Fruit fly (Drosophila melanogaster) whole organism, wandering third instar larva: ENCODE measurements around the gene Rab14.
A peak's percentile ranks its signal among the peaks of the same experiment; 100 is the strongest.

Experiments
- CG32264 ChIP-seq: fragments of 200-800 bp; sonication (Bioruptor generic); optimal IDR thresholded peaks from 2 replicates; lab custom pipeline; 2016; ENCODE audit warnings: missing biosample characterization, missing genetic modification characterization
- Dfd ChIP-seq: fragments of >200 bp; optimal IDR thresholded peaks from 2 replicates; lab custom pipeline; 2017; ENCODE audit warnings: missing biosample characterization, missing genetic modification characterization
- Dif ChIP-seq: fragments of 200-275, 200-300 bp; sonication (Bioruptor generic); optimal IDR thresholded peaks from 2 replicates; lab custom pipeline; 2018; ENCODE audit warnings: missing biosample characterization, missing genetic modification characterization; ENCODE audit not compliant: partially characterized antibody
- HLH106 ChIP-seq: fragments of 200-800 bp; optimal IDR thresholded peaks from 3 replicates; lab custom pipeline; 2019; ENCODE audit warnings: missing biosample characterization, mild to moderate bottlenecking, missing genetic modification characterization, moderate library complexity
- Hnf4 ChIP-seq: fragments of 200-800 bp; sonication (Bioruptor generic); optimal IDR thresholded peaks from 2 replicates; lab custom pipeline; 2016; ENCODE audit warnings: missing biosample characterization, mild to moderate bottlenecking, missing genetic modification characterization
- Hr78 ChIP-seq: fragments of >200 bp; optimal IDR thresholded peaks from 2 replicates; lab custom pipeline; 2017; ENCODE audit warnings: missing biosample characterization, missing genetic modification characterization
- Hr83 ChIP-seq: fragments of 200-300 bp; sonication (Bioruptor generic); optimal IDR thresholded peaks from 2 replicates; lab custom pipeline; 2016; ENCODE audit warnings: missing biosample characterization, mild to moderate bottlenecking, missing genetic modification characterization, moderate library complexity; ENCODE audit not compliant: poor library complexity, severe bottlenecking
- Jra ChIP-seq: sonication (Bioruptor generic); optimal IDR thresholded peaks from 2 replicates; lab custom pipeline; 2016; ENCODE audit warnings: missing biosample characterization, missing genetic modification characterization
- Mio ChIP-seq: sonication (Bioruptor generic); optimal IDR thresholded peaks from 2 replicates; lab custom pipeline; 2016; ENCODE audit warnings: missing biosample characterization, missing genetic modification characterization
- Myc ChIP-seq: fragments of >200 bp; optimal IDR thresholded peaks from 2 replicates; lab custom pipeline; 2017
- N ChIP-seq: fragments of >200 bp; optimal IDR thresholded peaks from 2 replicates; lab custom pipeline; 2018; ENCODE audit warnings: missing biosample characterization, missing external identifiers, missing genetic modification characterization
- OdsH ChIP-seq: fragments of 200-800 bp; sonication (Bioruptor generic); optimal IDR thresholded peaks from 2 replicates; lab custom pipeline; 2016; ENCODE audit warnings: missing biosample characterization, mild to moderate bottlenecking, missing genetic modification characterization
- Rel ChIP-seq, 2 experiments: fragments of 200-800 bp; sonication (Bioruptor generic) in 1 of 2; optimal IDR thresholded peaks; 2 replicates in 1 of 2; 3 replicates in 1 of 2; lab custom pipeline; 2016 to 2019; ENCODE audit warnings: mild to moderate bottlenecking in 2 of 2, missing biosample characterization in 2 of 2, missing genetic modification characterization in 2 of 2, moderate library complexity in 1 of 2
- Vsx2 ChIP-seq: fragments of 200-300, 225-300 bp; sonication (Bioruptor generic); optimal IDR thresholded peaks from 2 replicates; lab custom pipeline; 2018; ENCODE audit warnings: missing biosample characterization, missing genetic modification characterization; ENCODE audit not compliant: partially characterized antibody
- br ChIP-seq: fragments of 200-800 bp; sonication (Bioruptor generic); optimal IDR thresholded peaks from 2 replicates; lab custom pipeline; 2016; ENCODE audit warnings: missing biosample characterization, missing genetic modification characterization
- brk ChIP-seq: fragments of 200-800 bp; sonication (Bioruptor generic); optimal IDR thresholded peaks from 2 replicates; lab custom pipeline; 2016; ENCODE audit warnings: missing biosample characterization, mild to moderate bottlenecking, missing genetic modification characterization
- dl ChIP-seq, 2 experiments: fragments of 175-275, 200-275 bp in 1 of 2; fragments of 200-275 bp in 1 of 2; sonication (Bioruptor generic); optimal IDR thresholded peaks; lab custom pipeline; 2018; ENCODE audit warnings: mild to moderate bottlenecking in 2 of 2, missing biosample characterization in 2 of 2, missing genetic modification characterization in 2 of 2, moderate library complexity in 2 of 2; ENCODE audit not compliant: partially characterized antibody in 2 of 2, insufficient read depth in 1 of 2
- dmrt93B ChIP-seq: fragments of 200-800 bp; sonication (Bioruptor generic); optimal IDR thresholded peaks from 2 replicates; lab custom pipeline; 2018; ENCODE audit warnings: missing biosample characterization, mild to moderate bottlenecking, missing genetic modification characterization
- dsf ChIP-seq: sonication (Bioruptor generic); optimal IDR thresholded peaks from 2 replicates; lab custom pipeline; 2016; ENCODE audit warnings: missing biosample characterization, missing genetic modification characterization, borderline replicate concordance
- ey ChIP-seq: fragments of 200-800 bp; sonication (Bioruptor generic); optimal IDR thresholded peaks from 2 replicates; lab custom pipeline; 2016; ENCODE audit warnings: missing biosample characterization, missing genetic modification characterization
- foxo ChIP-seq, 2 experiments: fragments of 200-800 bp; sonication (Bioruptor generic); optimal IDR thresholded peaks; 2 replicates in 1 of 2; 3 replicates in 1 of 2; lab custom pipeline; 2016 to 2017; ENCODE audit warnings: missing biosample characterization in 2 of 2, missing genetic modification characterization in 2 of 2
- fru ChIP-seq: fragments of 200-800 bp; sonication (Bioruptor generic); optimal IDR thresholded peaks from 3 replicates; lab custom pipeline; 2016; ENCODE audit warnings: missing biosample characterization, mild to moderate bottlenecking, missing genetic modification characterization
- h ChIP-seq: fragments of 200-800 bp; sonication (Bioruptor generic); optimal IDR thresholded peaks from 3 replicates; lab custom pipeline; 2016; ENCODE audit warnings: missing biosample characterization, mild to moderate bottlenecking, missing genetic modification characterization
- jim ChIP-seq: fragments of 175-275, 200-325 bp; sonication (Bioruptor generic); optimal IDR thresholded peaks from 2 replicates; lab custom pipeline; 2016; ENCODE audit warnings: missing biosample characterization, mild to moderate bottlenecking, missing genetic modification characterization
- psq ChIP-seq: fragments of 200-800 bp; sonication (Bioruptor generic); optimal IDR thresholded peaks from 3 replicates; lab custom pipeline; 2017; ENCODE audit warnings: missing biosample characterization, mild to moderate bottlenecking, missing genetic modification characterization, moderate library complexity
- rgr ChIP-seq: fragments of 200-800 bp; sonication (Bioruptor generic); optimal IDR thresholded peaks from 3 replicates; lab custom pipeline; 2016; ENCODE audit warnings: missing biosample characterization, mild to moderate bottlenecking, missing genetic modification characterization
- sv ChIP-seq: fragments of 200-800 bp; sonication (Bioruptor generic); optimal IDR thresholded peaks from 3 replicates; lab custom pipeline; 2016; ENCODE audit warnings: missing biosample characterization, missing genetic modification characterization
- tai ChIP-seq: sonication (Bioruptor generic); optimal IDR thresholded peaks from 2 replicates; lab custom pipeline; 2016; ENCODE audit warnings: missing biosample characterization, missing genetic modification characterization
- woc ChIP-seq: sonication (Bioruptor generic); optimal IDR thresholded peaks from 2 replicates; lab custom pipeline; 2016; ENCODE audit warnings: missing biosample characterization, mild to moderate bottlenecking, missing genetic modification characterization

Gene Rab14

dm6 chr2L:14395065-14395439 is 40.1 kb downstream of the Rab14 start:
- no peak for TF ChIP-seq woc (GFP tag; lab: Kevin White, UChicago)
- no peak for TF ChIP-seq Myc
- no peak for TF ChIP-seq br (GFP tag; lab: Kevin White, UChicago)

- no peak for TF ChIP-seq dmrt93B (GFP tag; lab: Kevin White, UChicago)
- no peak for TF ChIP-seq Hnf4 (GFP tag; lab: Kevin White, UChicago)
- no peak for TF ChIP-seq brk
- TF ChIP-seq OdsH: no peak
- TF ChIP-seq h (GFP tag; lab: Kevin White, UChicago): no peak
- TF ChIP-seq ey (GFP tag; lab: Kevin White, UChicago): no peak
- no peak for TF ChIP-seq Rel (GFP tag; optimal IDR thresholded peaks at IDR 0.05; lab: Kevin White, UChicago)
- no peak for TF ChIP-seq Rel (tag; optimal IDR thresholded peaks at IDR 0.05; lab: Kevin White, UChicago)
- no peak for TF ChIP-seq N (GFP tag; lab: Kevin White, UChicago)
- no peak for TF ChIP-seq br (GFP tag; lab: Kevin White, UChicago)
- TF ChIP-seq Mio (GFP tag; lab: Kevin White, UChicago): no peak
- TF ChIP-seq dsf (GFP tag; lab: Kevin White, UChicago): no peak
Measured at dm6 chr2L:14396263-14396662, 41.3 kb downstream of the Rab14 start.

dm6 chr2L:14397067-14397598 is 42.2 kb downstream of the Rab14 start:
- TF ChIP-seq foxo (GFP tag; optimal IDR thresholded peaks at IDR 0.05; lab: Kevin White, UChicago) (no peak), tai (GFP tag; lab: Kevin White, UChicago) (no peak), CG32264 (GFP tag; lab: Kevin White, UChicago) (no peak), psq (GFP tag; lab: Kevin White, UChicago) (no peak), Mio (GFP tag; lab: Kevin White, UChicago) (no peak), brk (no peak), rgr (GFP tag; lab: Kevin White, UChicago) (no peak), OdsH (no peak), Dif (GFP tag; lab: Kevin White, UChicago) (no peak), HLH106 (tag; lab: Kevin White, UChicago) (no peak), Hr78 (no peak), Rel (GFP tag; optimal IDR thresholded peaks at IDR 0.05; lab: Kevin White, UChicago) (no peak), Rel (tag; optimal IDR thresholded peaks at IDR 0.05; lab: Kevin White, UChicago) (no peak), N (GFP tag; lab: Kevin White, UChicago) (no peak), Vsx2 (GFP tag; lab: Kevin White, UChicago) (no peak), woc (GFP tag; lab: Kevin White, UChicago) (no peak), Hr83 (GFP tag; lab: Kevin White, UChicago) (no peak), Hnf4 (GFP tag; lab: Kevin White, UChicago) (no peak), Myc (no peak), dmrt93B (GFP tag; lab: Kevin White, UChicago) (no peak)

- TF ChIP-seq dl (GFP tag; optimal IDR thresholded peaks at IDR 0.05; lab: Kevin White, UChicago; ENCODE audit: insufficient read depth in 1 of 2, partially characterized antibody in 2 of 2): no peak
- no peak for TF ChIP-seq HLH106 (tag; lab: Kevin White, UChicago)
- no peak for TF ChIP-seq h (GFP tag; lab: Kevin White, UChicago)
- TF ChIP-seq tai (GFP tag; lab: Kevin White, UChicago): no peak
- no peak for TF ChIP-seq Dfd
- no peak for TF ChIP-seq Hr83 (GFP tag; lab: Kevin White, UChicago)
- TF ChIP-seq Rel (GFP tag; optimal IDR thresholded peaks at IDR 0.05; lab: Kevin White, UChicago): no peak
- no peak for TF ChIP-seq Rel (tag; optimal IDR thresholded peaks at IDR 0.05; lab: Kevin White, UChicago)
Measured at dm6 chr2L:14397948-14398347, 43.0 kb downstream of the Rab14 start.

- TF ChIP-seq N (GFP tag; lab: Kevin White, UChicago) (no peak), Vsx2 (GFP tag; lab: Kevin White, UChicago) (no peak), br (GFP tag; lab: Kevin White, UChicago) (no peak), h (GFP tag; lab: Kevin White, UChicago) (no peak), Dif (GFP tag; lab: Kevin White, UChicago) (no peak), jim (GFP tag; lab: Kevin White, UChicago) (no peak)
Measured at dm6 chr2L:14398562-14398961, 43.6 kb downstream of the Rab14 start.

dm6 chr2L:14399326-14399725 is 44.4 kb downstream of the Rab14 start:
- TF ChIP-seq dsf (GFP tag; lab: Kevin White, UChicago): no peak
- TF ChIP-seq Hr83 (GFP tag; lab: Kevin White, UChicago): peak; percentile 25
- peak; percentile 61 for TF ChIP-seq rgr (GFP tag; lab: Kevin White, UChicago)
- no peak for TF ChIP-seq jim (GFP tag; lab: Kevin White, UChicago)
- TF ChIP-seq br (GFP tag; lab: Kevin White, UChicago): peak; percentile 3
- peak; percentile 11 for TF ChIP-seq h (GFP tag; lab: Kevin White, UChicago)
- TF ChIP-seq Vsx2 (GFP tag; lab: Kevin White, UChicago): no peak
- no peak for TF ChIP-seq Dfd
- no peak for TF ChIP-seq Mio (GFP tag; lab: Kevin White, UChicago)
- peak; percentile 4 for TF ChIP-seq Jra (GFP tag; lab: Kevin White, UChicago)
- no peak for TF ChIP-seq dmrt93B (GFP tag; lab: Kevin White, UChicago)
- TF ChIP-seq Hr78: no peak
- TF ChIP-seq fru: peak; percentile 21
- peak; percentile 16 for TF ChIP-seq OdsH
- TF ChIP-seq foxo (GFP tag; optimal IDR thresholded peaks at IDR 0.05; lab: Kevin White, UChicago): peak in 1 of 2 experiments; percentile 3
- TF ChIP-seq psq (GFP tag; lab: Kevin White, UChicago): peak; percentile 7
- TF ChIP-seq CG32264 (GFP tag; lab: Kevin White, UChicago): no peak
- no peak for TF ChIP-seq sv
